Fruit fly (Drosophila melanogaster): Measurements from ENCODE around the gene Dph2.

Dph2 gene

DNA sequence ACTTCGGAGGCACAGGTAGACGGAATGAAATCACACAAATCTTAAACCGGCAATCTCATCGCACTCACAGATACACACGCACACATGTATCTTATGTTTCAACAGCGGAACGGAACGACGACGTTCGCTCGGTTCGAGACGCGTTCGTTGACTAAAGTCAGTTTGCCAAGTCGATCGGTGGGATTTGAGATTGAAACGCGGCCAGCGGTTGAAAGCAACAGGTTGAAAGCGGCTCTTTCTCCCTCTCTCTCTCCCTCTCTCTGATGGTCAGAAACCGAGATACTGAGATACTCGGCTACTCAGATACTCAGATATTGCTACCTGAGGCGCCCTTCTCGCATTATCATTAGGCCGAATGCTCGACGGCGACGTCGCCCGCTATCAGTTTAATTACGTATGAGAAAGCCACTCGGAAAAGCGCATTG is 40.0 kb downstream of the Dph2 start (continued):
- TF ChIP-seq cwo (GFP tag; optimal IDR thresholded peaks at IDR 0.05) = peak; percentile 36
- TF ChIP-seq CG13894 (tag; optimal IDR thresholded peaks at IDR 0.05) = peak; percentile 66
- TF ChIP-seq wor (GFP tag; IDR thresholded peaks at IDR 0.05) = no peak
- TF ChIP-seq CG10462 (GFP tag; optimal IDR thresholded peaks at IDR 0.05) = no peak
- TF ChIP-seq B-H2 (GFP tag; optimal IDR thresholded peaks at IDR 0.05) = peak; percentile 72
- no peak for TF ChIP-seq CHES-1-like (GFP tag; optimal IDR thresholded peaks at IDR 0.05)
- TF ChIP-seq vvl (GFP tag; IDR thresholded peaks at IDR 0.05) = 0 out of 2 replicates have a peak, but pooled peaks have one; percentile 84
- TF ChIP-seq CG15696 (tag; optimal IDR thresholded peaks at IDR 0.05) = no peak
- TF ChIP-seq emc (GFP tag; optimal IDR thresholded peaks at IDR 0.05) = no peak
- no peak for TF ChIP-seq twi (tag; optimal IDR thresholded peaks at IDR 0.05)
- TF ChIP-seq salm (tag; optimal IDR thresholded peaks at IDR 0.05) = no peak
- TF ChIP-seq CG6765 (GFP tag; optimal IDR thresholded peaks at IDR 0.05) = peak; percentile 81
- TF ChIP-seq bbx (GFP tag; IDR thresholded peaks at IDR 0.05; ENCODE audit: partially characterized antibody) = no peak
- TF ChIP-seq E2f2 (GFP tag; IDR thresholded peaks at IDR 0.05) = peak; percentile 31; the same call in 1 of the 2 replicates
- peak; percentile 17 for TF ChIP-seq exex (tag; optimal IDR thresholded peaks at IDR 0.05)
- TF ChIP-seq Vsx1 (GFP tag; optimal IDR thresholded peaks at IDR 0.05) = peak; percentile 72
- TF ChIP-seq CG1233 (GFP tag; optimal IDR thresholded peaks at IDR 0.05) = peak; percentile 16
- TF ChIP-seq CG9609 (GFP tag; optimal IDR thresholded peaks at IDR 0.05) = no peak
- peak; percentile 80 for TF ChIP-seq lbe (GFP tag; optimal IDR thresholded peaks at IDR 0.05)
- no peak for TF ChIP-seq CG16779 (GFP tag; IDR thresholded peaks at IDR 0.05)
- peak; percentile 5 for TF ChIP-seq bigmax (GFP tag; optimal IDR thresholded peaks at IDR 0.05)
- TF ChIP-seq CG12942 (GFP tag; optimal IDR thresholded peaks at IDR 0.05) = no peak
- TF ChIP-seq YL-1 (GFP tag; optimal IDR thresholded peaks at IDR 0.05) = peak; percentile 38
- no peak for TF ChIP-seq CG7786 (GFP tag; optimal IDR thresholded peaks at IDR 0.05)
- TF ChIP-seq CG12104 (GFP tag; optimal IDR thresholded peaks at IDR 0.05) = no peak
- no peak for TF ChIP-seq slp2 (GFP tag; optimal IDR thresholded peaks at IDR 0.05)
- TF ChIP-seq wdn (GFP tag; IDR thresholded peaks at IDR 0.05) = 0 out of 2 replicates have a peak, but pooled peaks have one; percentile 29
- no peak for TF ChIP-seq corto (GFP tag; optimal IDR thresholded peaks at IDR 0.05)
- no peak for TF ChIP-seq CG18619 (GFP tag; optimal IDR thresholded peaks at IDR 0.05)
- TF ChIP-seq Med (GFP tag) = peak; percentile 91
- TF ChIP-seq pita (GFP tag; optimal IDR thresholded peaks at IDR 0.05) = no peak
- TF ChIP-seq schlank (tag; optimal IDR thresholded peaks at IDR 0.05) = peak; percentile 12
- TF ChIP-seq B-H1 (GFP tag; IDR thresholded peaks at IDR 0.05) = no peak
- no peak for TF ChIP-seq tio (GFP tag; optimal IDR thresholded peaks at IDR 0.05)
- TF ChIP-seq mirr (GFP tag; optimal IDR thresholded peaks at IDR 0.05) = peak; percentile 88
- no peak for TF ChIP-seq ab (GFP tag; optimal IDR thresholded peaks at IDR 0.05)
- TF ChIP-seq sug (tag; optimal IDR thresholded peaks at IDR 0.05) = peak; percentile 38
- peak; percentile 3 for TF ChIP-seq CG15269 (tag; optimal IDR thresholded peaks at IDR 0.05)
- peak; percentile 80; the same call in 1 of the 2 replicates for TF ChIP-seq chm (GFP tag; IDR thresholded peaks at IDR 0.05)
- TF ChIP-seq CG12744 (GFP tag; optimal IDR thresholded peaks at IDR 0.05) = no peak
- TF ChIP-seq kni (GFP tag; optimal IDR thresholded peaks at IDR 0.05) = peak; percentile 80
- peak; percentile 76 for TF ChIP-seq CG18599 (GFP tag; optimal IDR thresholded peaks at IDR 0.05)
- no peak for TF ChIP-seq nerfin-2 (GFP tag; IDR thresholded peaks at IDR 0.05; ENCODE audit: partially characterized antibody)
- TF ChIP-seq Rx (GFP tag; IDR thresholded peaks at IDR 0.05) = no peak
- peak; percentile 67 for TF ChIP-seq CG12219 (GFP tag; optimal IDR thresholded peaks at IDR 0.05)
- no peak for TF ChIP-seq Oaz (GFP tag; IDR thresholded peaks at IDR 0.05)
- no peak for TF ChIP-seq CG5245 (GFP tag; optimal IDR thresholded peaks at IDR 0.05)
- TF ChIP-seq CG4707 (GFP tag; optimal IDR thresholded peaks at IDR 0.05) = peak; percentile 27
- no peak for TF ChIP-seq seq (GFP tag; IDR thresholded peaks at IDR 0.05)
- TF ChIP-seq CG42726 (GFP tag; IDR thresholded peaks at IDR 0.05; ENCODE audit: partially characterized antibody) = no peak
- 0 out of 2 replicates have a peak, but pooled peaks have one; percentile 38 for TF ChIP-seq MBD-R2 (GFP tag; IDR thresholded peaks at IDR 0.05)

Measured in whole organism, embryonic.